Worm (Caenorhabditis elegans) whole organism, late embryonic: ENCODE data around the gene Y38E10A.1.

Experiments used
- ama-1 ChIP-seq: fragments of 150-350 bp; optimal IDR thresholded peaks from 2 replicates; lab custom pipeline; 2014
- fkh-10 ChIP-seq: fragments of 150-350 bp; optimal IDR thresholded peaks from 2 replicates; lab custom pipeline; 2014; ENCODE audit warnings: missing biosample characterization, missing genetic modification reagents, missing genetic modification characterization
- fkh-6 ChIP-seq: sonication (generic microtip); optimal IDR thresholded peaks from 2 replicates; lab custom pipeline; 2016; ENCODE audit warnings: missing genetic modification characterization, missing compliant biosample characterization
- gmeb-2 ChIP-seq: sonication (generic microtip); optimal IDR thresholded peaks from 2 replicates; lab custom pipeline; 2016; ENCODE audit warnings: missing genetic modification characterization, inconsistent platforms, missing compliant biosample characterization
- hlh-6 ChIP-seq: sonication (generic microtip); optimal IDR thresholded peaks from 2 replicates; lab custom pipeline; 2016; ENCODE audit warnings: missing genotype, missing genetic modification characterization, missing compliant biosample characterization
- pat-9 ChIP-seq: fragments of 200-800 bp; sonication (Bioruptor generic); optimal IDR thresholded peaks from 2 replicates; lab custom pipeline; 2018; ENCODE audit warnings: mild to moderate bottlenecking, missing genetic modification characterization, moderate library complexity, missing compliant biosample characterization
- pha-4 ChIP-seq: fragments of 150-350 bp; optimal IDR thresholded peaks from 2 replicates; lab custom pipeline; 2018; ENCODE audit warnings: missing biosample characterization, missing genetic modification reagents, missing genetic modification characterization
- pros-1 ChIP-seq: fragments of 150-350 bp; optimal IDR thresholded peaks from 2 replicates; lab custom pipeline; 2014; ENCODE audit warnings: missing biosample characterization, missing genetic modification reagents, missing genetic modification characterization

- no peak for TF ChIP-seq fkh-6 (tag; lab: Kevin White, UChicago)
- no peak for TF ChIP-seq fkh-10 (GFP tag; lab: Kevin White, UChicago)
- TF ChIP-seq pha-4 (tag; lab: Kevin White, UChicago): no peak
- TF ChIP-seq gmeb-2: no peak
- no peak for TF ChIP-seq pros-1 (tag; lab: Kevin White, UChicago)
- no peak for TF ChIP-seq hlh-6
- TF ChIP-seq ama-1: no peak
- TF ChIP-seq pat-9 (tag; lab: Kevin White, UChicago): no peak
Observed at ce11 chrII:12539395-12539794, 31.0 kb downstream of the Y38E10A.1 start.
